Worm (Caenorhabditis elegans) whole organism, L4 larva: Measurements from ENCODE around the gene ngn-1.
A peak's percentile ranks its signal among the peaks of the same experiment; 100 is the strongest.

ENCODE experiments used
- D1046.2 ChIP-seq: fragments of 200-800 bp; sonication (Bioruptor generic); IDR thresholded peaks from 2 replicates; pipeline ENCODE4 v1.3.6; 2022; ENCODE audit warnings: missing genetic modification characterization, missing compliant biosample characterization
- F10B5.3 ChIP-seq: sonication (generic microtip); optimal IDR thresholded peaks from 2 replicates; lab custom pipeline; 2016; ENCODE audit warnings: mild to moderate bottlenecking, missing genetic modification characterization, missing compliant biosample characterization
- F37D6.2 ChIP-seq: sonication (generic microtip); optimal IDR thresholded peaks from 2 replicates; lab custom pipeline; 2016; ENCODE audit warnings: mild to moderate bottlenecking, missing genetic modification characterization, missing compliant biosample characterization
- F49E8.2 ChIP-seq: sonication (generic microtip); optimal IDR thresholded peaks from 2 replicates; lab custom pipeline; 2016; ENCODE audit warnings: missing compliant biosample characterization, mild to moderate bottlenecking, missing genetic modification characterization, borderline replicate concordance
- R02D3.7 ChIP-seq: fragments of 150-350 bp; sonication (generic microtip); optimal IDR thresholded peaks from 3 replicates; lab custom pipeline; 2014; ENCODE audit warnings: missing biosample characterization, missing genetic modification characterization
- T20F7.1 ChIP-seq: fragments of 200-800 bp; sonication (Bioruptor generic); optimal IDR thresholded peaks from 2 replicates; lab custom pipeline; 2018; ENCODE audit warnings: mild to moderate bottlenecking, missing genetic modification characterization, missing compliant biosample characterization
- T26A8.4 ChIP-seq: fragments of 200-800 bp; sonication (Bioruptor generic); IDR thresholded peaks from 2 replicates; pipeline ENCODE4 v1.3.6; 2022; ENCODE audit warnings: missing genetic modification characterization, missing compliant biosample characterization
- Y105C5A.15 ChIP-seq: fragments of 200-800 bp; sonication (Bioruptor generic); IDR thresholded peaks from 2 replicates; pipeline ENCODE4 v1.3.6; 2022; ENCODE audit warnings: missing genetic modification characterization, missing compliant biosample characterization
- Y5F2A.4 ChIP-seq: fragments of 200-800 bp; sonication (Bioruptor generic); optimal IDR thresholded peaks from 2 replicates; lab custom pipeline; 2018; ENCODE audit warnings: mild to moderate bottlenecking, missing genetic modification characterization, missing compliant biosample characterization
- ZK337.2 ChIP-seq: fragments of 200-800 bp; sonication (Bioruptor generic); IDR thresholded peaks from 2 replicates; pipeline ENCODE4 v1.3.6; 2022; ENCODE audit warnings: missing genetic modification reagents, missing genetic modification characterization, missing compliant biosample characterization
- aha-1 ChIP-seq: fragments of 150-350 bp; peaks from one replicate; lab custom pipeline; 2014; ENCODE audit warnings: missing biosample characterization, missing genetic modification characterization
- ama-1 ChIP-seq: fragments of 150-350 bp; optimal IDR thresholded peaks from 2 replicates; lab custom pipeline; 2014; ENCODE audit warnings: inconsistent platforms, mixed read lengths
- attf-4 ChIP-seq: sonication (generic microtip); optimal IDR thresholded peaks from 3 replicates; lab custom pipeline; 2017; ENCODE audit warnings: missing biosample characterization, missing genetic modification characterization
- ceh-32 ChIP-seq: sonication (generic microtip); optimal IDR thresholded peaks from 2 replicates; lab custom pipeline; 2016; ENCODE audit warnings: mild to moderate bottlenecking, missing genetic modification characterization, missing compliant biosample characterization; ENCODE audit not compliant: poor library complexity
- ceh-82 ChIP-seq: sonication (generic microtip); optimal IDR thresholded peaks from 2 replicates; lab custom pipeline; 2017; ENCODE audit warnings: missing biosample characterization, missing genetic modification characterization
- ctbp-1 ChIP-seq: fragments of 200-800 bp; sonication (Bioruptor generic); IDR thresholded peaks from 2 replicates; pipeline ENCODE4 v1.3.6; 2022; ENCODE audit warnings: missing genetic modification reagents, missing genetic modification characterization, missing compliant biosample characterization
- daf-12 ChIP-seq: fragments of 150-350 bp; optimal IDR thresholded peaks from 2 replicates; lab custom pipeline; 2014; ENCODE audit warnings: missing biosample characterization, missing genetic modification reagents, missing genetic modification characterization
- daf-8 ChIP-seq: fragments of 200-800 bp; sonication (Bioruptor generic); IDR thresholded peaks from 2 replicates; pipeline ENCODE4 v1.3.6; 2022; ENCODE audit warnings: missing genetic modification characterization, missing compliant biosample characterization
- dmd-6 ChIP-seq: fragments of 200-800 bp; sonication (Bioruptor generic); IDR thresholded peaks from 2 replicates; pipeline ENCODE4 v1.3.6; 2022; ENCODE audit warnings: missing genetic modification reagents, missing genetic modification characterization, missing compliant biosample characterization
- dmd-9 ChIP-seq: fragments of 200-800 bp; sonication (Bioruptor generic); IDR thresholded peaks from 2 replicates; pipeline ENCODE4 v1.3.6; 2022; ENCODE audit warnings: missing genetic modification reagents, missing genetic modification characterization, missing compliant biosample characterization
- duxl-1 ChIP-seq: sonication (generic microtip); optimal IDR thresholded peaks from 2 replicates; lab custom pipeline; 2016; ENCODE audit warnings: mild to moderate bottlenecking, missing genetic modification characterization, moderate library complexity, missing compliant biosample characterization; ENCODE audit not compliant: poor library complexity
- egl-43 ChIP-seq: fragments of 200-800 bp; sonication (Bioruptor generic); IDR thresholded peaks from 2 replicates; pipeline ENCODE4 v1.3.6; 2022; ENCODE audit warnings: missing genetic modification reagents, missing genetic modification characterization, missing compliant biosample characterization
- fos-1 ChIP-seq: fragments of 150-350 bp; optimal IDR thresholded peaks from 2 replicates; lab custom pipeline; 2014; ENCODE audit warnings: missing biosample characterization, missing genetic modification characterization
- hif-1 ChIP-seq, 2 experiments: sonication (generic microtip); optimal IDR thresholded peaks; 2 replicates each; lab custom pipeline; 2016 to 2017; ENCODE audit warnings: missing compliant biosample characterization in 2 of 2, missing genetic modification characterization in 2 of 2, missing genetic modification reagents in 2 of 2, missing genotype in 2 of 2, mild to moderate bottlenecking in 1 of 2
- hmg-1.1 ChIP-seq: fragments of 200-800 bp; sonication (Bioruptor generic); IDR thresholded peaks from 2 replicates; pipeline ENCODE4 v1.3.6; 2022; ENCODE audit warnings: missing genetic modification reagents, missing genetic modification characterization, missing compliant biosample characterization
- lin-39 ChIP-seq: fragments of 150-350 bp; optimal IDR thresholded peaks from 2 replicates; lab custom pipeline; 2014; ENCODE audit warnings: missing biosample characterization, missing genetic modification reagents, missing genetic modification characterization
- madf-5 ChIP-seq, 2 experiments: fragments of 200-800 bp; sonication (Bioruptor generic); IDR thresholded peaks; 2 replicates each; pipeline ENCODE4 v1.3.6; 2022; ENCODE audit warnings: missing compliant biosample characterization in 2 of 2, missing genetic modification characterization in 2 of 2
- mdt-29 ChIP-seq: fragments of 200-800 bp; sonication (Bioruptor generic); IDR thresholded peaks from 2 replicates; pipeline ENCODE4 v1.3.6; 2022; ENCODE audit warnings: missing genetic modification reagents, missing genetic modification characterization, missing compliant biosample characterization
- mep-1 ChIP-seq: fragments of 150-350 bp; sonication (generic microtip); optimal IDR thresholded peaks from 3 replicates; lab custom pipeline; 2014; ENCODE audit warnings: missing biosample characterization, missing genetic modification characterization
- mes-2 ChIP-seq: sonication (generic microtip); optimal IDR thresholded peaks from 2 replicates; lab custom pipeline; 2016; ENCODE audit warnings: missing genotype, mild to moderate bottlenecking, missing genetic modification characterization, missing compliant biosample characterization; ENCODE audit not compliant: poor library complexity, severe bottlenecking
- mxl-2 ChIP-seq: fragments of 200-800 bp; sonication (Bioruptor generic); conservative IDR thresholded peaks from 2 replicates; pipeline ENCODE4 v1.3.6; 2022; ENCODE audit warnings: missing genetic modification reagents, missing genetic modification characterization, missing compliant biosample characterization
- mxl-3 ChIP-seq: fragments of 200-800 bp; sonication (Bioruptor generic); optimal IDR thresholded peaks from 2 replicates; lab custom pipeline; 2018; ENCODE audit warnings: mild to moderate bottlenecking, missing genetic modification characterization, missing compliant biosample characterization
- nhr-10 ChIP-seq: fragments of 150-350 bp; optimal IDR thresholded peaks from 2 replicates; lab custom pipeline; 2014; ENCODE audit warnings: missing biosample characterization, missing genetic modification characterization
- nhr-102 ChIP-seq: sonication (generic microtip); optimal IDR thresholded peaks from 2 replicates; lab custom pipeline; 2016; ENCODE audit warnings: mild to moderate bottlenecking, missing genetic modification characterization, moderate library complexity, missing compliant biosample characterization
- nhr-237 ChIP-seq: sonication (generic microtip); optimal IDR thresholded peaks from 2 replicates; lab custom pipeline; 2017; ENCODE audit warnings: missing biosample characterization, missing genetic modification characterization
- nhr-28 ChIP-seq: fragments of 150-350 bp; optimal IDR thresholded peaks from 2 replicates; lab custom pipeline; 2014; ENCODE audit warnings: missing biosample characterization, missing genetic modification characterization
- nhr-42 ChIP-seq: fragments of 200-800 bp; sonication (Bioruptor generic); IDR thresholded peaks from 2 replicates; pipeline ENCODE4 v1.3.6; 2022; ENCODE audit warnings: missing genetic modification characterization, missing compliant biosample characterization
- nhr-48 ChIP-seq: sonication (generic microtip); optimal IDR thresholded peaks from 2 replicates; lab custom pipeline; 2016; ENCODE audit warnings: mild to moderate bottlenecking, missing genetic modification characterization, missing compliant biosample characterization
- nhr-76 ChIP-seq: fragments of 150-350 bp; optimal IDR thresholded peaks from 2 replicates; lab custom pipeline; 2014; ENCODE audit warnings: missing biosample characterization, missing genetic modification characterization
- pha-4 ChIP-seq, 2 experiments: fragments of 150-350 bp in 1 of 2; fragments of 200-800 bp in 1 of 2; sonication (Bioruptor generic) in 1 of 2; IDR thresholded peaks in 1 of 2; optimal IDR thresholded peaks in 1 of 2; 2 replicates each; pipeline versions ENCODE4 v1.3.6 to Lab custom; 2014 to 2022; ENCODE audit warnings: missing genetic modification characterization in 2 of 2, missing genetic modification reagents in 2 of 2, missing biosample characterization in 1 of 2, missing compliant biosample characterization in 1 of 2
- rbr-2 ChIP-seq: sonication (generic microtip); optimal IDR thresholded peaks from 2 replicates; lab custom pipeline; 2016; ENCODE audit warnings: missing genotype, missing genetic modification characterization, missing compliant biosample characterization
- sdz-12 ChIP-seq: fragments of 200-800 bp; sonication (Bioruptor generic); optimal IDR thresholded peaks from 2 replicates; lab custom pipeline; 2018; ENCODE audit warnings: mild to moderate bottlenecking, missing genetic modification characterization, missing compliant biosample characterization
- set-16 ChIP-seq: fragments of 200-800 bp; sonication (Bioruptor generic); IDR thresholded peaks from 2 replicates; pipeline ENCODE4 v1.3.6; 2022; ENCODE audit warnings: missing genetic modification reagents, missing genetic modification characterization, missing compliant biosample characterization
- spr-1 ChIP-seq: sonication (generic microtip); optimal IDR thresholded peaks from 2 replicates; lab custom pipeline; 2016; ENCODE audit warnings: mild to moderate bottlenecking, missing genetic modification characterization, missing compliant biosample characterization
- tra-1 ChIP-seq: fragments of 200-800 bp; sonication (Bioruptor generic); IDR thresholded peaks from 2 replicates; pipeline ENCODE4 v1.3.6; 2022; ENCODE audit warnings: missing genetic modification reagents, missing genetic modification characterization, missing compliant biosample characterization
- unc-39 ChIP-seq: sonication (generic microtip); optimal IDR thresholded peaks from 2 replicates; lab custom pipeline; 2017; ENCODE audit warnings: missing biosample characterization, missing genetic modification characterization
- vab-7 ChIP-seq: fragments of 200-800 bp; sonication (Bioruptor generic); IDR thresholded peaks from 2 replicates; pipeline ENCODE4 v1.3.6; 2022; ENCODE audit warnings: missing genetic modification reagents, missing genetic modification characterization, missing compliant biosample characterization
- zag-1 ChIP-seq: fragments of 150-350 bp; optimal IDR thresholded peaks from 2 replicates; lab custom pipeline; 2014; ENCODE audit warnings: missing biosample characterization, missing genetic modification characterization
- zfp-2 ChIP-seq: sonication (generic microtip); optimal IDR thresholded peaks from 2 replicates; lab custom pipeline; 2016; ENCODE audit warnings: mild to moderate bottlenecking, missing genetic modification characterization, missing compliant biosample characterization
- zfp-3 ChIP-seq: fragments of 200-800 bp; sonication (Bioruptor generic); conservative IDR thresholded peaks from 2 replicates; pipeline ENCODE4 v1.3.6; 2022; ENCODE audit warnings: missing genetic modification reagents, missing genetic modification characterization, missing compliant biosample characterization
- ztf-11 ChIP-seq: fragments of 150-350 bp; optimal IDR thresholded peaks from 2 replicates; lab custom pipeline; 2014; ENCODE audit warnings: missing biosample characterization, missing genetic modification characterization

ngn-1 gene

DNA sequence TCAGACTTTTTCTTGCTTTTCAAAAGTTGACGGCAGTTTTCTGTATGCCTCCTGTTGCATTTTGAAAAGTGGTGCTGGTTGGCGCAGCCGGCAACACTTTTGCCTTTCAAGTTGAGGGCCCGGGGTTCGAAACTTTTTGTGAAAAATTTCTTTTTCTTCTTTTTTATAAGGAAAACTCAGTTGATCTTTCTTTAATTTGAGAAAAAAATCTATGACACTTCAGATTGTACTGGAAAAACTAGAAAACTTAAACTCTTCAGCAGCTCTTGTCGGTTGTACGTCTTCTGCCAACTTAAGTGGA lies 36.8 kb upstream of the ngn-1 start (continued):
- TF ChIP-seq rbr-2 (no peak), nhr-42 (GFP tag; lab: Robert Waterston, UW) (0 out of 2 replicates have a peak, but pooled peaks have one; percentile 55), fos-1 (no peak), egl-43 (GFP tag; lab: Robert Waterston, UW) (peak; percentile 84), set-16 (no peak), daf-12 (tag; lab: Kevin White, UChicago) (no peak), zag-1 (tag; lab: Kevin White, UChicago) (no peak), ama-1 (no peak), Y105C5A.15 (GFP tag; lab: Robert Waterston, UW) (peak; percentile 70; the same call in 1 of the 2 replicates), sdz-12 (no peak), dmd-9 (GFP tag; lab: Robert Waterston, UW) (0 out of 2 replicates have a peak, but pooled peaks have one; percentile 52), D1046.2 (peak; percentile 84), ctbp-1 (GFP tag; lab: Robert Waterston, UW) (no peak), mes-2 (peak; percentile 51), daf-8 (0 out of 2 replicates have a peak, but pooled peaks have one; percentile 48), dmd-6 (no peak), zfp-2 (tag; lab: Kevin White, UChicago) (no peak), ZK337.2 (GFP tag; lab: Robert Waterston, UW) (no peak), mep-1 (no peak), ceh-82 (no peak), nhr-10 (no peak), aha-1 (peak; percentile 9), nhr-76 (tag; lab: Kevin White, UChicago) (no peak), vab-7 (peak; percentile 61; the same call in 1 of the 2 replicates), F10B5.3 (no peak), T20F7.1 (GFP tag; lab: Kevin White, UChicago) (peak; percentile 21), madf-5 (GFP tag; IDR thresholded peaks at IDR 0.05; lab: Robert Waterston, UW) (peak; percentile 36 to 42; a peak in 1 of 4 replicates), pha-4 (GFP tag; IDR thresholded peaks at IDR 0.05; lab: Robert Waterston, UW) (peak; percentile 70; the same call in 1 of the 2 replicates), pha-4 (tag; optimal IDR thresholded peaks at IDR 0.05; lab: Kevin White, UChicago) (no peak), tra-1 (no peak), nhr-237 (tag; lab: Kevin White, UChicago) (no peak), lin-39 (tag; lab: Kevin White, UChicago) (no peak), unc-39 (tag; lab: Kevin White, UChicago) (no peak), attf-4 (tag; lab: Kevin White, UChicago) (no peak), nhr-28 (tag; lab: Kevin White, UChicago) (no peak), ztf-11 (tag; lab: Kevin White, UChicago) (no peak), T26A8.4 (GFP tag; lab: Robert Waterston, UW) (no peak), hmg-1.1 (GFP tag; lab: Robert Waterston, UW) (no peak; the same call in 1 of the 2 replicates), nhr-48 (no peak), mxl-2 (GFP tag; lab: Robert Waterston, UW) (no peak), R02D3.7 (tag; lab: Kevin White, UChicago) (no peak), ceh-32 (no peak), F49E8.2 (tag; lab: Kevin White, UChicago) (no peak), Y5F2A.4 (GFP tag; lab: Kevin White, UChicago) (peak; percentile 67), mxl-3 (GFP tag; lab: Kevin White, UChicago) (no peak), nhr-102 (no peak), spr-1 (tag; lab: Kevin White, UChicago) (no peak), hif-1 (tag; optimal IDR thresholded peaks at IDR 0.05; lab: Kevin White, UChicago) (no peak), duxl-1 (tag; lab: Kevin White, UChicago) (no peak), mdt-29 (GFP tag; lab: Robert Waterston, UW) (0 out of 2 replicates have a peak, but pooled peaks have one; percentile 38), zfp-3 (GFP tag; lab: Robert Waterston, UW) (no peak), F37D6.2 (tag; lab: Kevin White, UChicago) (no peak)
